Worm (Caenorhabditis elegans): ENCODE measurements around the gene srd-39.

The srd-39 gene

ce11 chrX:13324326-13324725 is 23.9 kb upstream of the srd-39 start:
- TF ChIP-seq ceh-20 (GFP tag; IDR thresholded peaks at IDR 0.05), result peak; percentile 8; the same call in 1 of the 2 replicates
- TF ChIP-seq ceh-82 (tag; optimal IDR thresholded peaks at IDR 0.05), result no peak
- peak; percentile 96 for TF ChIP-seq aha-1 (tag)

ce11 chrX:13323697-13324096 is 23.3 kb upstream of the srd-39 start:
- peak; percentile 56; the same call in 1 of the 2 replicates for TF ChIP-seq php-3 (GFP tag; IDR thresholded peaks at IDR 0.05)
- no peak for TF ChIP-seq fkh-10 (GFP tag; optimal IDR thresholded peaks at IDR 0.05)
- TF ChIP-seq ceh-62 (tag; optimal IDR thresholded peaks at IDR 0.05), result no peak

ce11 chrX:13322886-13323285 is 22.5 kb upstream of the srd-39 start, which contains the start of gene F46G10.2:
Gene F46G10.2 (plus strand): TSS chrX:13322963.
- TF ChIP-seq hlh-30 (tag; optimal IDR thresholded peaks at IDR 0.05; ENCODE audit: insufficient read depth), result peak; percentile 32
- TF ChIP-seq dmd-8 (GFP tag; IDR thresholded peaks at IDR 0.05), result no peak
- no peak for TF ChIP-seq php-3 (GFP tag; IDR thresholded peaks at IDR 0.05)
- TF ChIP-seq dmd-9 (GFP tag; IDR thresholded peaks at IDR 0.05), result no peak
- TF ChIP-seq dmd-6 (GFP tag; IDR thresholded peaks at IDR 0.05), result 0 out of 2 replicates have a peak, but pooled peaks have one; percentile 15
- no peak for TF ChIP-seq nhr-76 (tag; optimal IDR thresholded peaks at IDR 0.05)
- TF ChIP-seq hlh-11 (tag; optimal IDR thresholded peaks at IDR 0.05), result peak; percentile 60
- no peak for TF ChIP-seq spr-1 (tag; optimal IDR thresholded peaks at IDR 0.05)
- no peak for TF ChIP-seq jun-1 (tag; optimal IDR thresholded peaks at IDR 0.05)
- peak; percentile 26 for TF ChIP-seq nhr-28 (tag; optimal IDR thresholded peaks at IDR 0.05)

DNA sequence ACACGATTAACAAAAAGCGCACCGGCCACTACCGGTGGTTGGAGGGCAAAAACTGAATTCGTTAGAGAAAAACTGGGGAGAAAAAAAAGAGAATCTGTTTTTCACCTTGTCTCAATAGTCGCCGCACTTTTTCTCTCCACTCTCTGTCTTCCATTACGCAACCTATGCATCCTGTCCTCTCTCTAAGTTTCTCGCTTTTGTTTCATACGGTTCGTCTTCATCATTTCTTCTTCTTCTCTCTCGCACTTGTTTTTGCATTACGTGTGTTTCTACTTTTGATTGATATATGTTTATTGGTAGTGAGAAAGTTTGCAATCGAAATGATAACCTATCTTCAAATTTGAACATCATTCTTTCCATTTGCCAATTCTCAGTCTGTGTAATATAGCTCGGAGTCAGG is 20.2 kb upstream of the srd-39 start:
- TF ChIP-seq F44E2.7 (GFP tag; IDR thresholded peaks at IDR 0.05) (no peak), duxl-1 (tag; optimal IDR thresholded peaks at IDR 0.05; ENCODE audit: poor library complexity) (no peak), unc-39 (tag; optimal IDR thresholded peaks at IDR 0.05) (no peak), ztf-11 (tag; optimal IDR thresholded peaks at IDR 0.05) (no peak), lin-13 (GFP tag; optimal IDR thresholded peaks at IDR 0.05) (no peak), fos-1 (tag; optimal IDR thresholded peaks at IDR 0.05) (no peak), unc-62 (GFP tag; optimal IDR thresholded peaks at IDR 0.05 in 1 of 2) (peak in 1 of 2 experiments; percentile 97), unc-62 (tag; optimal IDR thresholded peaks at IDR 0.05) (no peak), ama-1 (optimal IDR thresholded peaks at IDR 0.05) (no peak), lin-39 (tag; optimal IDR thresholded peaks at IDR 0.05) (no peak), egl-27 (tag; optimal IDR thresholded peaks at IDR 0.05) (no peak), nhr-11 (tag; optimal IDR thresholded peaks at IDR 0.05) (peak; percentile 50), rbr-2 (tag; optimal IDR thresholded peaks at IDR 0.05) (no peak), madf-9 (GFP tag; conservative IDR thresholded peaks at IDR 0.05) (no peak), hif-1 (tag; optimal IDR thresholded peaks at IDR 0.05) (no peak), dmd-9 (GFP tag; IDR thresholded peaks at IDR 0.05) (no peak), unc-130 (GFP tag; optimal IDR thresholded peaks at IDR 0.05) (no peak), fkh-10 (GFP tag; optimal IDR thresholded peaks at IDR 0.05) (no peak), F26F4.8 (GFP tag; conservative IDR thresholded peaks at IDR 0.05) (no peak), dpl-1 (GFP tag; optimal IDR thresholded peaks at IDR 0.05) (no peak), tra-1 (GFP tag; IDR thresholded peaks at IDR 0.05) (no peak), egl-43 (GFP tag; IDR thresholded peaks at IDR 0.05) (no peak), nhr-41 (GFP tag; IDR thresholded peaks at IDR 0.05) (no peak), ZK337.2 (GFP tag; IDR thresholded peaks at IDR 0.05) (no peak), hlh-11 (tag; optimal IDR thresholded peaks at IDR 0.05) (peak; percentile 79), lsy-2 (tag; optimal IDR thresholded peaks at IDR 0.05) (peak in 1 of 2 experiments; percentile 39), vab-7 (GFP tag; IDR thresholded peaks at IDR 0.05) (no peak), lin-38 (GFP tag; IDR thresholded peaks at IDR 0.05) (no peak), nhr-111 (GFP tag; optimal IDR thresholded peaks at IDR 0.05) (no peak), nhr-48 (tag; optimal IDR thresholded peaks at IDR 0.05) (no peak), Y75B8A.6 (GFP tag; IDR thresholded peaks at IDR 0.05) (no peak), spr-3 (GFP tag; optimal IDR thresholded peaks at IDR 0.05) (no peak), daf-19 (GFP tag; conservative IDR thresholded peaks at IDR 0.05) (no peak), nhr-77 (tag; optimal IDR thresholded peaks at IDR 0.05) (peak; percentile 6), pqm-1 (tag; optimal IDR thresholded peaks at IDR 0.05) (peak; percentile 0), tag-97 (GFP tag; IDR thresholded peaks at IDR 0.05) (no peak)

Measured in whole organism, L4 larva.